Fruit fly (Drosophila melanogaster) whole organism, embryonic: ENCODE results near the gene Abl.

Experiments
- BEAF-32 ChIP-seq: fragments of 200-800 bp; sonication (Bioruptor generic); optimal IDR thresholded peaks from 3 replicates; lab custom pipeline; 2017; ENCODE audit warnings: missing biosample characterization, missing genetic modification characterization, mild to moderate bottlenecking, moderate library complexity, missing genetic modification reagents
- CG10209 ChIP-seq: fragments of 200-800 bp; sonication (Bioruptor generic); optimal IDR thresholded peaks from 3 replicates; lab custom pipeline; 2017; ENCODE audit warnings: missing biosample characterization, mild to moderate bottlenecking, missing genetic modification characterization, missing genetic modification reagents
- CG12219 ChIP-seq: fragments of 200-800 bp; sonication (Bioruptor generic); optimal IDR thresholded peaks from 3 replicates; lab custom pipeline; 2018; ENCODE audit warnings: missing biosample characterization, mild to moderate bottlenecking, missing genetic modification characterization
- CG12769 ChIP-seq: fragments of 200-800 bp; sonication (Bioruptor generic); optimal IDR thresholded peaks from 2 replicates; lab custom pipeline; 2019; ENCODE audit warnings: missing biosample characterization, mild to moderate bottlenecking, missing genetic modification characterization, moderate library complexity
- CG14441 ChIP-seq: fragments of 200-800 bp; sonication (Bioruptor generic); IDR thresholded peaks from 2 replicates; pipeline ENCODE4 v1.3.6; 2022; ENCODE audit warnings: missing biosample characterization, missing genetic modification characterization
- CG16863 ChIP-seq: fragments of 200-800 bp; sonication (Bioruptor generic); optimal IDR thresholded peaks from 3 replicates; lab custom pipeline; 2016; ENCODE audit warnings: missing biosample characterization, missing genetic modification characterization
- CG17829 ChIP-seq: fragments of 200-800 bp; optimal IDR thresholded peaks from 2 replicates; lab custom pipeline; 2019; ENCODE audit warnings: missing biosample characterization, mild to moderate bottlenecking, missing genetic modification characterization, moderate library complexity
- CG18262 ChIP-seq: fragments of 200-800 bp; optimal IDR thresholded peaks from 3 replicates; lab custom pipeline; 2019; ENCODE audit warnings: missing biosample characterization, mild to moderate bottlenecking, missing genetic modification characterization, moderate library complexity
- CG3065 ChIP-seq: fragments of 200-800 bp; sonication (Bioruptor generic); optimal IDR thresholded peaks from 2 replicates; lab custom pipeline; 2016; ENCODE audit warnings: missing biosample characterization, missing genetic modification characterization
- CG31388 ChIP-seq: fragments of 200-800 bp; sonication (Bioruptor generic); optimal IDR thresholded peaks from 2 replicates; lab custom pipeline; 2016; ENCODE audit warnings: missing biosample characterization, missing genetic modification characterization
- CG32532 ChIP-seq: fragments of 200-800 bp; sonication (Bioruptor generic); IDR thresholded peaks from 2 replicates; pipeline ENCODE4 v1.3.6; 2022; ENCODE audit warnings: missing biosample characterization, missing genetic modification characterization
- CG4404 ChIP-seq: fragments of 200-800 bp; sonication (Bioruptor generic); IDR thresholded peaks from 2 replicates; pipeline ENCODE4 v1.3.6; 2022; ENCODE audit warnings: missing biosample characterization, missing genetic modification characterization
- CG4730 ChIP-seq: fragments of 200-800 bp; sonication (Bioruptor generic); IDR thresholded peaks from 2 replicates; pipeline ENCODE4 v1.3.6; 2022; ENCODE audit warnings: missing biosample characterization, missing genetic modification characterization
- CG4854 ChIP-seq: fragments of 200-800 bp; sonication (Bioruptor generic); optimal IDR thresholded peaks from 2 replicates; lab custom pipeline; 2016; ENCODE audit warnings: missing biosample characterization, missing genetic modification characterization, inconsistent platforms
- CG5245 ChIP-seq: fragments of 200-800 bp; sonication (Bioruptor generic); optimal IDR thresholded peaks from 3 replicates; lab custom pipeline; 2016; ENCODE audit warnings: missing biosample characterization, missing genetic modification characterization
- CG7839 ChIP-seq: fragments of 200-800 bp; sonication (Bioruptor generic); optimal IDR thresholded peaks from 3 replicates; lab custom pipeline; 2018; ENCODE audit warnings: missing biosample characterization, mild to moderate bottlenecking, missing genetic modification characterization, moderate library complexity
- CG8359 ChIP-seq: fragments of 200-800 bp; sonication (Bioruptor generic); optimal IDR thresholded peaks from 2 replicates; lab custom pipeline; 2017; ENCODE audit warnings: missing biosample characterization, mild to moderate bottlenecking, missing genetic modification characterization, borderline replicate concordance
- CG8765 ChIP-seq: fragments of 200-800 bp; sonication (Bioruptor generic); IDR thresholded peaks from 2 replicates; pipeline ENCODE4 v1.3.6; 2022; ENCODE audit warnings: missing biosample characterization, missing genetic modification characterization
- CrebB ChIP-seq: fragments of 200-800 bp; sonication (Bioruptor generic); optimal IDR thresholded peaks from 3 replicates; lab custom pipeline; 2018; ENCODE audit warnings: missing biosample characterization, mild to moderate bottlenecking, missing genetic modification characterization
- Dll ChIP-seq: fragments of 200-800 bp; sonication (Bioruptor generic); IDR thresholded peaks from 4 replicates; pipeline ENCODE4 v1.3.6; 2022; ENCODE audit warnings: missing biosample characterization, missing genetic modification characterization; ENCODE audit not compliant: partially characterized antibody
- Lhr ChIP-seq: fragments of 200-800 bp; sonication (Bioruptor generic); optimal IDR thresholded peaks from 3 replicates; lab custom pipeline; 2017; ENCODE audit warnings: mild to moderate bottlenecking, missing biosample characterization, missing genetic modification reagents, missing genetic modification characterization
- Lpt ChIP-seq: fragments of >200 bp; optimal IDR thresholded peaks from 2 replicates; lab custom pipeline; 2018; ENCODE audit warnings: missing biosample characterization, missing genetic modification characterization
- Optix ChIP-seq: fragments of 200-800 bp; sonication (Bioruptor generic); IDR thresholded peaks from 3 replicates; pipeline ENCODE4 v1.3.6; 2022; ENCODE audit warnings: missing biosample characterization, missing genetic modification characterization
- Vsx1 ChIP-seq: fragments of 200-800 bp; sonication (Bioruptor generic); optimal IDR thresholded peaks from 2 replicates; lab custom pipeline; 2017; ENCODE audit warnings: missing biosample characterization, mild to moderate bottlenecking, missing genetic modification characterization, missing genetic modification reagents
- YL-1 ChIP-seq: fragments of 200-800 bp; sonication (Bioruptor generic); optimal IDR thresholded peaks from 3 replicates; lab custom pipeline; 2017; ENCODE audit warnings: missing biosample characterization, mild to moderate bottlenecking, missing genetic modification characterization
- ab ChIP-seq: fragments of 200-800 bp; sonication (Bioruptor generic); optimal IDR thresholded peaks from 2 replicates; lab custom pipeline; 2016; ENCODE audit warnings: missing biosample characterization, missing genetic modification characterization
- ato ChIP-seq: fragments of 200-800 bp; sonication (Bioruptor generic); IDR thresholded peaks from 2 replicates; pipeline ENCODE4 v1.3.6; 2022; ENCODE audit warnings: missing biosample characterization, missing genetic modification characterization; ENCODE audit not compliant: partially characterized antibody
- cg ChIP-seq: fragments of 200-800 bp; sonication (Bioruptor generic); optimal IDR thresholded peaks from 3 replicates; lab custom pipeline; 2019; ENCODE audit warnings: missing biosample characterization, mild to moderate bottlenecking, missing genetic modification characterization, moderate library complexity
- dmrt99B ChIP-seq: fragments of 200-800 bp; sonication (Bioruptor generic); optimal IDR thresholded peaks from 2 replicates; lab custom pipeline; 2018; ENCODE audit warnings: missing biosample characterization, mild to moderate bottlenecking, missing genetic modification characterization, moderate library complexity
- en ChIP-seq: fragments of 200-800 bp; sonication (Bioruptor generic); optimal IDR thresholded peaks from 2 replicates; lab custom pipeline; 2016; ENCODE audit warnings: missing biosample characterization, missing genetic modification characterization
- esg ChIP-seq: fragments of 200-800 bp; sonication (Bioruptor generic); conservative IDR thresholded peaks from 2 replicates; pipeline ENCODE4 v1.3.6; 2022; ENCODE audit warnings: missing biosample characterization, missing genetic modification characterization
- eve ChIP-seq, 2 experiments: fragments of >200 bp; optimal IDR thresholded peaks; 2 replicates each; lab custom pipeline; 2017; ENCODE audit warnings: missing biosample characterization in 2 of 2, missing genetic modification characterization in 2 of 2
- exex ChIP-seq: fragments of 200-800 bp; sonication (Bioruptor generic); optimal IDR thresholded peaks from 4 replicates; lab custom pipeline; 2018; ENCODE audit warnings: missing biosample characterization, mild to moderate bottlenecking, missing genetic modification characterization, moderate library complexity
- fd3F ChIP-seq: fragments of 200-800 bp; sonication (Bioruptor generic); optimal IDR thresholded peaks from 2 replicates; lab custom pipeline; 2018; ENCODE audit warnings: missing biosample characterization, mild to moderate bottlenecking, missing genetic modification characterization, moderate library complexity
- gcm2 ChIP-seq: fragments of 200-800 bp; sonication (Bioruptor generic); optimal IDR thresholded peaks from 2 replicates; lab custom pipeline; 2016; ENCODE audit warnings: missing biosample characterization, missing genetic modification characterization
- gem ChIP-seq: fragments of 200-800 bp; sonication (Bioruptor generic); optimal IDR thresholded peaks from 2 replicates; lab custom pipeline; 2019; ENCODE audit warnings: missing biosample characterization, mild to moderate bottlenecking, missing genetic modification characterization, moderate library complexity
- grau ChIP-seq: fragments of 200-800 bp; optimal IDR thresholded peaks from 3 replicates; lab custom pipeline; 2019; ENCODE audit warnings: missing biosample characterization, mild to moderate bottlenecking, missing genetic modification characterization, moderate library complexity
- gsb ChIP-seq: fragments of 200-800 bp; sonication (Bioruptor generic); IDR thresholded peaks from 2 replicates; pipeline ENCODE4 v1.3.6; 2022; ENCODE audit warnings: missing biosample characterization, missing genetic modification characterization
- gsb-n ChIP-seq: fragments of 200-800 bp; sonication (Bioruptor generic); optimal IDR thresholded peaks from 3 replicates; lab custom pipeline; 2018; ENCODE audit warnings: missing biosample characterization, mild to moderate bottlenecking, missing genetic modification characterization
- klu ChIP-seq: fragments of 200-800 bp; sonication (Bioruptor generic); IDR thresholded peaks from 2 replicates; pipeline ENCODE4 v1.3.6; 2022; ENCODE audit warnings: missing biosample characterization, missing genetic modification characterization
- lab ChIP-seq: fragments of 200-800 bp; sonication (Bioruptor generic); optimal IDR thresholded peaks from 3 replicates; lab custom pipeline; 2017; ENCODE audit warnings: missing biosample characterization, missing genetic modification characterization, mild to moderate bottlenecking, moderate library complexity, missing genetic modification reagents
- nerfin-1 ChIP-seq: fragments of 200-800 bp; sonication (Bioruptor generic); optimal IDR thresholded peaks from 3 replicates; lab custom pipeline; 2019; ENCODE audit warnings: missing biosample characterization, mild to moderate bottlenecking, missing genetic modification characterization, moderate library complexity
- pum ChIP-seq: fragments of 200-800 bp; sonication (Bioruptor generic); optimal IDR thresholded peaks from 2 replicates; lab custom pipeline; 2016; ENCODE audit warnings: missing biosample characterization, missing genetic modification characterization
- run ChIP-seq: fragments of 200-800 bp; sonication (Bioruptor generic); optimal IDR thresholded peaks from 3 replicates; lab custom pipeline; 2018; ENCODE audit warnings: missing biosample characterization, mild to moderate bottlenecking, missing genetic modification characterization
- sim ChIP-seq: fragments of 200-800 bp; sonication (Bioruptor generic); IDR thresholded peaks from 2 replicates; pipeline ENCODE4 v1.3.6; 2022; ENCODE audit warnings: missing biosample characterization, missing genetic modification characterization
- sisA ChIP-seq: fragments of 200-800 bp; sonication (Bioruptor generic); IDR thresholded peaks from 2 replicates; pipeline ENCODE4 v1.3.6; 2022; ENCODE audit warnings: missing biosample characterization, missing genetic modification characterization
- slbo ChIP-seq: fragments of 200-800 bp; sonication (Bioruptor generic); IDR thresholded peaks from 2 replicates; pipeline ENCODE4 v1.3.6; 2022; ENCODE audit warnings: missing biosample characterization, missing genetic modification characterization
- sr ChIP-seq: fragments of 200-800 bp; sonication (Bioruptor generic); IDR thresholded peaks from 3 replicates; pipeline ENCODE4 v1.3.6; 2022; ENCODE audit warnings: missing biosample characterization, missing genetic modification characterization
- tna ChIP-seq: fragments of 200-800 bp; sonication (Bioruptor generic); IDR thresholded peaks from 2 replicates; pipeline ENCODE4 v1.3.6; 2022; ENCODE audit warnings: missing biosample characterization, missing genetic modification characterization; ENCODE audit not compliant: partially characterized antibody
- unc-4 ChIP-seq: fragments of 200-800 bp; sonication (Bioruptor generic); IDR thresholded peaks from 2 replicates; pipeline ENCODE4 v1.3.6; 2022; ENCODE audit warnings: missing biosample characterization, missing genetic modification characterization; ENCODE audit not compliant: partially characterized antibody
- z ChIP-seq: fragments of 200-800 bp; sonication (Bioruptor generic); IDR thresholded peaks from 3 replicates; pipeline ENCODE4 v1.3.6; 2022; ENCODE audit warnings: missing biosample characterization, missing genetic modification characterization

Abl gene

DNA sequence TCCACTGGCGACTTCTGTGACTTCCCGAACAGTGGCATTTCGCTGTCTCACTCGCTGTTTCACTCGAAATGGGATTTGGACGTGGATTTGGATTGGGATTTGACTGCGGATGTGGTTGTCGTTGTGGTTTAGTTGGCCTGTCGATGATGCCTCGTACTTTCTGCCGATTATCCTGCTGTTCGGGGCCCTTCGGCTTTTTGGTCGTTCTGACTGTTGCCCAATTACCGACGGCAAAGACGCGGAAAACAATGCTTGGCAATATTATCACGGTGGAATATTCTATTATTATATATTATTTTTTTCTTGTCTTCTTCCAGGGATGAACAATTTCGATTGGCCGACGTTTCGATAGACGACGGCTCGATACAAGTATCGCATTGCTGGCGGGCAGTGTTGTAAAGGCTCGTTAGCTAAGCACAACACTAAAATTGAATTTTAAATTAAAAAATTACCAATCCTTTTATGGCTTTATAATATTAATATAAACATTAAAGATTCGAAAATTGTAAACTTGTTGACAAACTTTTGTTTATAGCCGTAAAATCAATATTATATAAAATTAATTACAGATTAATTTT lies 32.5 kb downstream of the Abl start, which contains the start of gene Mo25 (continued):
- TF ChIP-seq unc-4 (GFP tag; lab: Robert Waterston, UW) (peak; percentile 81), Lpt (GFP tag; lab: Kevin White, UChicago) (no peak), gsb (no peak), grau (peak; percentile 50), eve (GFP tag; optimal IDR thresholded peaks at IDR 0.05; lab: Kevin White, UChicago) (no peak), dmrt99B (tag; lab: Kevin White, UChicago) (no peak), CG3065 (GFP tag; lab: Kevin White, UChicago) (no peak), CG5245 (peak; percentile 18), cg (GFP tag; lab: Kevin White, UChicago) (no peak), gsb-n (tag; lab: Kevin White, UChicago) (no peak), CG7839 (tag; lab: Kevin White, UChicago) (peak; percentile 51), Optix (no peak), ato (peak; percentile 55), CG12769 (no peak), slbo (GFP tag; lab: Robert Waterston, UW) (peak; percentile 70), CG31388 (no peak), CrebB (tag; lab: Kevin White, UChicago) (no peak), CG4854 (no peak), klu (GFP tag; lab: Robert Waterston, UW) (no peak), YL-1 (GFP tag; lab: Kevin White, UChicago) (peak; percentile 89), ab (GFP tag; lab: Kevin White, UChicago) (no peak), CG4404 (GFP tag; lab: Robert Waterston, UW) (no peak), exex (peak; percentile 27), tna (GFP tag; lab: Robert Waterston, UW) (peak; percentile 55), en (GFP tag; lab: Kevin White, UChicago) (no peak), Vsx1 (GFP tag; lab: Kevin White, UChicago) (no peak), Lhr (no peak), lab (GFP tag; lab: Kevin White, UChicago) (no peak), gem (tag; lab: Kevin White, UChicago) (peak; percentile 45), BEAF-32 (GFP tag; lab: Kevin White, UChicago) (peak; percentile 79), pum (GFP tag; lab: Kevin White, UChicago) (no peak), sisA (no peak), CG14441 (GFP tag; lab: Robert Waterston, UW) (no peak), z (GFP tag; lab: Robert Waterston, UW) (no peak), sim (GFP tag; lab: Robert Waterston, UW) (no peak), Dll (GFP tag; lab: Robert Waterston, UW) (peak; percentile 79), gcm2 (GFP tag; lab: Kevin White, UChicago) (no peak), CG10209 (GFP tag; lab: Kevin White, UChicago) (peak; percentile 3), CG12219 (GFP tag; lab: Kevin White, UChicago) (no peak), sr (GFP tag; lab: Robert Waterston, UW) (no peak), nerfin-1 (tag; lab: Kevin White, UChicago) (no peak), CG18262 (peak; percentile 34), CG16863 (no peak), CG17829 (tag; lab: Kevin White, UChicago) (peak; percentile 56), CG4730 (GFP tag; lab: Robert Waterston, UW) (no peak), run (tag; lab: Kevin White, UChicago) (no peak), CG32532 (GFP tag; lab: Robert Waterston, UW) (peak; percentile 52), esg (no peak), CG8765 (GFP tag; lab: Robert Waterston, UW) (no peak), CG8359 (GFP tag; lab: Kevin White, UChicago) (no peak), fd3F (GFP tag; lab: Kevin White, UChicago) (peak; percentile 28)
